Fruit fly (Drosophila melanogaster) whole organism, embryonic: Measurements from ENCODE around the gene Desat2.
A peak's percentile ranks its signal among the peaks of the same experiment; 100 is the strongest.

Experiments used
- Adf1 ChIP-seq: fragments of 200-800 bp; sonication (Bioruptor generic); IDR thresholded peaks from 2 replicates; pipeline ENCODE4 v1.3.6; 2022; ENCODE audit warnings: missing biosample characterization, missing genetic modification characterization
- Asciz ChIP-seq: fragments of 200-800 bp; sonication (Bioruptor generic); optimal IDR thresholded peaks from 2 replicates; lab custom pipeline; 2017; ENCODE audit warnings: missing biosample characterization, mild to moderate bottlenecking, missing genetic modification characterization, missing genetic modification reagents
- CG12071 ChIP-seq: fragments of 200-800 bp; sonication (Bioruptor generic); optimal IDR thresholded peaks from 3 replicates; lab custom pipeline; 2018; ENCODE audit warnings: missing biosample characterization, mild to moderate bottlenecking, missing genetic modification characterization
- CG12219 ChIP-seq: fragments of 200-800 bp; sonication (Bioruptor generic); optimal IDR thresholded peaks from 3 replicates; lab custom pipeline; 2018; ENCODE audit warnings: missing biosample characterization, mild to moderate bottlenecking, missing genetic modification characterization
- CG12659 ChIP-seq: fragments of 200-800 bp; sonication (Bioruptor generic); optimal IDR thresholded peaks from 3 replicates; lab custom pipeline; 2017; ENCODE audit warnings: mild to moderate bottlenecking, missing biosample characterization, missing genetic modification reagents, missing genetic modification characterization
- CG14965 ChIP-seq: fragments of 200-800 bp; sonication (Bioruptor generic); optimal IDR thresholded peaks from 2 replicates; lab custom pipeline; 2016; ENCODE audit warnings: missing biosample characterization, missing genetic modification characterization, borderline replicate concordance
- CG15514 ChIP-seq: fragments of 200-800 bp; sonication (Bioruptor generic); optimal IDR thresholded peaks from 3 replicates; lab custom pipeline; 2017; ENCODE audit warnings: missing biosample characterization, missing genetic modification characterization, mild to moderate bottlenecking, moderate library complexity, missing genetic modification reagents
- CG16813 ChIP-seq: fragments of 200-800 bp; sonication (Bioruptor generic); IDR thresholded peaks from 3 replicates; pipeline ENCODE4 v1.3.6; 2022; ENCODE audit warnings: missing biosample characterization, missing genetic modification characterization; ENCODE audit not compliant: partially characterized antibody
- CG17361 ChIP-seq: fragments of 200-800 bp; sonication (Bioruptor generic); IDR thresholded peaks from 3 replicates; pipeline ENCODE4 v1.3.6; 2022; ENCODE audit warnings: missing biosample characterization, missing genetic modification characterization
- CG17385 ChIP-seq: fragments of 200-800 bp; sonication (Bioruptor generic); optimal IDR thresholded peaks from 3 replicates; lab custom pipeline; 2018; ENCODE audit warnings: missing biosample characterization, mild to moderate bottlenecking, missing genetic modification characterization
- CG2120 ChIP-seq: fragments of 200-800 bp; sonication (Bioruptor generic); optimal IDR thresholded peaks from 3 replicates; lab custom pipeline; 2016; ENCODE audit warnings: missing biosample characterization, missing genetic modification characterization
- CG2199 ChIP-seq: fragments of 200-800 bp; sonication (Bioruptor generic); IDR thresholded peaks from 3 replicates; pipeline ENCODE4 v1.3.6; 2022; ENCODE audit warnings: missing biosample characterization, missing genetic modification characterization
- CG2889 ChIP-seq: fragments of 200-800 bp; sonication (Bioruptor generic); IDR thresholded peaks from 3 replicates; pipeline ENCODE4 v1.3.6; 2022; ENCODE audit warnings: missing biosample characterization, missing genetic modification characterization
- CG31365 ChIP-seq: fragments of 200-800 bp; sonication (Bioruptor generic); optimal IDR thresholded peaks from 2 replicates; lab custom pipeline; 2018; ENCODE audit warnings: missing biosample characterization, mild to moderate bottlenecking, missing genetic modification characterization
- CG43689 ChIP-seq: fragments of 200-800 bp; sonication (Bioruptor generic); IDR thresholded peaks from 2 replicates; pipeline ENCODE4 v1.3.6; 2022; ENCODE audit warnings: missing biosample characterization, missing genetic modification characterization
- CG6272 ChIP-seq: fragments of 200-800 bp; sonication (Bioruptor generic); IDR thresholded peaks from 2 replicates; pipeline ENCODE4 v1.3.6; 2022; ENCODE audit warnings: missing biosample characterization, missing genetic modification characterization
- CG7357 ChIP-seq: fragments of 200-800 bp; sonication (Bioruptor generic); IDR thresholded peaks from 3 replicates; pipeline ENCODE4 v1.3.6; 2022; ENCODE audit warnings: missing biosample characterization, missing genetic modification characterization
- D ChIP-seq, 2 experiments: fragments of 200-800 bp in 1 of 2; fragments of >200 bp in 1 of 2; sonication (Bioruptor generic) in 1 of 2; optimal IDR thresholded peaks; 2 replicates in 1 of 2; 3 replicates in 1 of 2; lab custom pipeline; 2017; ENCODE audit warnings: mild to moderate bottlenecking in 1 of 2, missing biosample characterization in 1 of 2, missing genetic modification characterization in 1 of 2, missing genetic modification reagents in 1 of 2
- Ets65A ChIP-seq: fragments of 200-800 bp; sonication (Bioruptor generic); peaks from one replicate; lab custom pipeline; 2016; ENCODE audit warnings: missing biosample characterization, missing genetic modification characterization
- Fer1 ChIP-seq: fragments of 200-800 bp; sonication (Bioruptor generic); optimal IDR thresholded peaks from 2 replicates; lab custom pipeline; 2017; ENCODE audit warnings: missing biosample characterization, mild to moderate bottlenecking, missing genetic modification characterization
- H2.0 ChIP-seq: fragments of 200-800 bp; sonication (Bioruptor generic); IDR thresholded peaks from 2 replicates; pipeline ENCODE4 v1.3.6; 2022; ENCODE audit warnings: missing biosample characterization, missing genetic modification characterization
- Hr51 ChIP-seq, 2 experiments: fragments of 200-800 bp; sonication (Bioruptor generic); optimal IDR thresholded peaks; 2 replicates in 1 of 2; 3 replicates in 1 of 2; lab custom pipeline; 2016 to 2018; ENCODE audit warnings: missing biosample characterization in 2 of 2, missing genetic modification characterization in 2 of 2, mild to moderate bottlenecking in 1 of 2, moderate library complexity in 1 of 2
- Opbp ChIP-seq: fragments of 200-800 bp; sonication (Bioruptor generic); IDR thresholded peaks from 3 replicates; pipeline ENCODE4 v1.3.6; 2022; ENCODE audit warnings: missing biosample characterization, missing genetic modification characterization; ENCODE audit not compliant: partially characterized antibody
- Spps ChIP-seq: fragments of 200-800 bp; sonication (Bioruptor generic); optimal IDR thresholded peaks from 2 replicates; lab custom pipeline; 2018; ENCODE audit warnings: missing biosample characterization, mild to moderate bottlenecking, missing genetic modification characterization
- abd-A ChIP-seq: fragments of 200-800 bp; sonication (Bioruptor generic); optimal IDR thresholded peaks from 3 replicates; lab custom pipeline; 2019; ENCODE audit warnings: missing biosample characterization, mild to moderate bottlenecking, missing genetic modification characterization, moderate library complexity
- ac ChIP-seq: fragments of 200-800 bp; sonication (Bioruptor generic); optimal IDR thresholded peaks from 3 replicates; lab custom pipeline; 2017; ENCODE audit warnings: missing biosample characterization, mild to moderate bottlenecking, missing genetic modification characterization
- amos ChIP-seq: fragments of 200-800 bp; sonication (Bioruptor generic); IDR thresholded peaks from 2 replicates; pipeline ENCODE4 v1.3.6; 2022; ENCODE audit warnings: missing biosample characterization, missing genetic modification characterization; ENCODE audit not compliant: partially characterized antibody
- aop ChIP-seq: fragments of 200-800 bp; sonication (Bioruptor generic); IDR thresholded peaks from 2 replicates; pipeline ENCODE4 v1.3.6; 2022; ENCODE audit warnings: missing biosample characterization, missing genetic modification characterization
- ap ChIP-seq: fragments of 200-800 bp; sonication (Bioruptor generic); IDR thresholded peaks from 2 replicates; pipeline ENCODE4 v1.3.6; 2022; ENCODE audit warnings: missing biosample characterization, missing genetic modification characterization
- croc ChIP-seq: fragments of 200-800 bp; sonication (Bioruptor generic); conservative IDR thresholded peaks from 3 replicates; pipeline ENCODE4 v1.3.6; 2022; ENCODE audit warnings: missing biosample characterization, missing genetic modification characterization
- cwo ChIP-seq: fragments of 200-800 bp; sonication (Bioruptor generic); optimal IDR thresholded peaks from 3 replicates; lab custom pipeline; 2017; ENCODE audit warnings: missing biosample characterization, missing genetic modification characterization, mild to moderate bottlenecking, moderate library complexity, missing genetic modification reagents
- fd64A ChIP-seq: fragments of 200-800 bp; sonication (Bioruptor generic); optimal IDR thresholded peaks from 3 replicates; lab custom pipeline; 2018; ENCODE audit warnings: missing biosample characterization, mild to moderate bottlenecking, missing genetic modification characterization
- gcm ChIP-seq: fragments of 200-800 bp; sonication (Bioruptor generic); optimal IDR thresholded peaks from 2 replicates; lab custom pipeline; 2019; ENCODE audit warnings: missing biosample characterization, mild to moderate bottlenecking, missing genetic modification characterization, moderate library complexity
- hkb ChIP-seq, 2 experiments: fragments of 200-800 bp in 1 of 2; fragments of >200 bp in 1 of 2; sonication (Bioruptor generic) in 1 of 2; IDR thresholded peaks in 1 of 2; optimal IDR thresholded peaks in 1 of 2; 2 replicates each; pipeline versions ENCODE4 v1.3.6 to Lab custom; 2017 to 2022; ENCODE audit warnings: missing biosample characterization in 1 of 2, missing genetic modification characterization in 1 of 2
- inv ChIP-seq: fragments of 200-800 bp; sonication (Bioruptor generic); IDR thresholded peaks from 2 replicates; pipeline ENCODE4 v1.3.6; 2022; ENCODE audit warnings: missing biosample characterization, missing genetic modification characterization; ENCODE audit not compliant: partially characterized antibody
- jigr1 ChIP-seq: fragments of 200-800 bp; sonication (Bioruptor generic); IDR thresholded peaks from 3 replicates; pipeline ENCODE4 v1.3.6; 2022; ENCODE audit warnings: missing biosample characterization, missing genetic modification characterization
- lilli ChIP-seq: fragments of 200-800 bp; sonication (Bioruptor generic); optimal IDR thresholded peaks from 3 replicates; lab custom pipeline; 2016; ENCODE audit warnings: missing biosample characterization, missing genetic modification characterization
- luna ChIP-seq: fragments of 200-800 bp; sonication (Bioruptor generic); optimal IDR thresholded peaks from 2 replicates; lab custom pipeline; 2016; ENCODE audit warnings: missing biosample characterization, missing genetic modification characterization
- mam ChIP-seq: fragments of 200-800 bp; sonication (Bioruptor generic); optimal IDR thresholded peaks from 3 replicates; lab custom pipeline; 2016; ENCODE audit warnings: missing biosample characterization, missing genetic modification characterization
- pros ChIP-seq: fragments of 200-800 bp; sonication (Bioruptor generic); optimal IDR thresholded peaks from 3 replicates; lab custom pipeline; 2019; ENCODE audit warnings: missing biosample characterization, mild to moderate bottlenecking, missing genetic modification characterization, moderate library complexity
- ranshi ChIP-seq: fragments of 200-800 bp; sonication (Bioruptor generic); IDR thresholded peaks from 2 replicates; pipeline ENCODE4 v1.3.6; 2022; ENCODE audit warnings: missing biosample characterization, missing genetic modification characterization
- rib ChIP-seq: fragments of 200-800 bp; sonication (Bioruptor generic); IDR thresholded peaks from 2 replicates; pipeline ENCODE4 v1.3.6; 2022; ENCODE audit warnings: missing biosample characterization, missing genetic modification characterization
- ro ChIP-seq: fragments of 200-800 bp; sonication (Bioruptor generic); IDR thresholded peaks from 2 replicates; pipeline ENCODE4 v1.3.6; 2022; ENCODE audit warnings: missing biosample characterization, missing genetic modification characterization
- run ChIP-seq: fragments of 200-800 bp; sonication (Bioruptor generic); optimal IDR thresholded peaks from 3 replicates; lab custom pipeline; 2018; ENCODE audit warnings: missing biosample characterization, mild to moderate bottlenecking, missing genetic modification characterization
- slbo ChIP-seq: fragments of 200-800 bp; sonication (Bioruptor generic); IDR thresholded peaks from 2 replicates; pipeline ENCODE4 v1.3.6; 2022; ENCODE audit warnings: missing biosample characterization, missing genetic modification characterization
- slp2 ChIP-seq: fragments of 200-800 bp; sonication (Bioruptor generic); optimal IDR thresholded peaks from 2 replicates; lab custom pipeline; 2016; ENCODE audit warnings: missing biosample characterization, missing genetic modification characterization
- sqz ChIP-seq: fragments of 200-800 bp; sonication (Bioruptor generic); optimal IDR thresholded peaks from 3 replicates; lab custom pipeline; 2018; ENCODE audit warnings: missing biosample characterization, mild to moderate bottlenecking, missing genetic modification characterization
- tin ChIP-seq: fragments of 200-800 bp; sonication (Bioruptor generic); optimal IDR thresholded peaks from 3 replicates; lab custom pipeline; 2016; ENCODE audit warnings: missing biosample characterization, missing genetic modification characterization
- yki ChIP-seq: fragments of >200 bp; optimal IDR thresholded peaks from 3 replicates; lab custom pipeline; 2018
- zfh1 ChIP-seq: fragments of 200-800 bp; sonication (Bioruptor generic); IDR thresholded peaks from 3 replicates; pipeline ENCODE4 v1.3.6; 2022; ENCODE audit warnings: missing biosample characterization, missing genetic modification characterization

The Desat2 gene

DNA sequence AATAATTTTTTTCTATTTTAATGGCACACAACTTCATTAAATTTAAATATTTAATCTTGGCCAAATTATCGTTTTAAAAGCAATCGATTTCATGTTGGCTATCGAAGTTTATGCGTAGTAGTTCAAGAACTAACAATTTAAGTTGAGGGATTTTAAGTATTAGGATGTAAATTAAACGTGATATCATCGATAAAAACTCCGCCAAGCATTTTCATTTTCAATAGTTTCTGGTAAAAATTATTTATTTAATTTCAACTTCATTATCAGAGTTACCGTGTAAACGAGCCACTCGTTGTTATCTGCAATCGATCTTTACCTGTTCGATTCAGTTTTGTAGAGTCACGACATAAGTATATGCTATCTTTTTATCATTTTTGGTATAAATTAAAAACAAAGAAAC, 33.1 kb upstream of the Desat2 start (continued):
- TF ChIP-seq luna, result peak; percentile 75
- TF ChIP-seq Adf1 (GFP tag; lab: Robert Waterston, UW), result peak; percentile 77
- peak; percentile 97 for TF ChIP-seq CG12659
- peak; percentile 95 for TF ChIP-seq fd64A (GFP tag; lab: Kevin White, UChicago)
- TF ChIP-seq Fer1 (GFP tag; lab: Kevin White, UChicago), result peak; percentile 98
- peak; percentile 63 for TF ChIP-seq ro (GFP tag; lab: Robert Waterston, UW)
- peak; percentile 100 for TF ChIP-seq tin (GFP tag; lab: Kevin White, UChicago)
- peak; percentile 90 for TF ChIP-seq aop (GFP tag; lab: Robert Waterston, UW)
- peak; percentile 90 for TF ChIP-seq CG31365 (tag; lab: Kevin White, UChicago)
- no peak for TF ChIP-seq inv
- TF ChIP-seq CG12219 (GFP tag; lab: Kevin White, UChicago), result peak; percentile 98
- peak; percentile 97 for TF ChIP-seq ap (GFP tag; lab: Robert Waterston, UW)
- peak; percentile 73 for TF ChIP-seq CG6272 (GFP tag; lab: Robert Waterston, UW)
- TF ChIP-seq CG14965 (GFP tag; lab: Kevin White, UChicago), result peak; percentile 89
- TF ChIP-seq cwo, result peak; percentile 94
- peak; percentile 88 for TF ChIP-seq CG43689
- peak; percentile 98 for TF ChIP-seq Spps (tag; lab: Kevin White, UChicago)
- peak; percentile 99 for TF ChIP-seq sqz (GFP tag; lab: Kevin White, UChicago)
- TF ChIP-seq CG2199, result peak; percentile 94
- TF ChIP-seq hkb (optimal IDR thresholded peaks at IDR 0.05; lab: Kevin White, UChicago), result no peak
- peak; percentile 99 for TF ChIP-seq hkb (GFP tag; IDR thresholded peaks at IDR 0.05; lab: Robert Waterston, UW)
- TF ChIP-seq CG17385 (GFP tag; lab: Kevin White, UChicago), result peak; percentile 96
- TF ChIP-seq croc (GFP tag; lab: Robert Waterston, UW), result peak; percentile 91
- TF ChIP-seq Asciz (GFP tag; lab: Kevin White, UChicago), result peak; percentile 98
- TF ChIP-seq abd-A, result no peak
- TF ChIP-seq ranshi (GFP tag; lab: Robert Waterston, UW), result peak; percentile 96
- TF ChIP-seq rib (GFP tag; lab: Robert Waterston, UW), result peak; percentile 86
- TF ChIP-seq mam (GFP tag; lab: Kevin White, UChicago), result peak; percentile 92
- peak; percentile 98 for TF ChIP-seq Ets65A (GFP tag; lab: Kevin White, UChicago)
- TF ChIP-seq jigr1 (GFP tag; lab: Robert Waterston, UW), result peak; percentile 76; the same call in 2 of the 3 replicates
- peak; percentile 87 for TF ChIP-seq pros (GFP tag; lab: Kevin White, UChicago)
- peak; percentile 95 for TF ChIP-seq run (tag; lab: Kevin White, UChicago)
- TF ChIP-seq Hr51 (GFP tag; optimal IDR thresholded peaks at IDR 0.05; lab: Kevin White, UChicago), result peak; percentile 92 to 99
- TF ChIP-seq D (optimal IDR thresholded peaks at IDR 0.05; lab: Kevin White, UChicago), result no peak
- peak; percentile 96 for TF ChIP-seq D (GFP tag; optimal IDR thresholded peaks at IDR 0.05; lab: Kevin White, UChicago)
- peak; percentile 92 for TF ChIP-seq slbo (GFP tag; lab: Robert Waterston, UW)
- peak; percentile 98 for TF ChIP-seq CG17361 (GFP tag; lab: Robert Waterston, UW)
- peak; percentile 96 for TF ChIP-seq lilli (GFP tag; lab: Kevin White, UChicago)
- no peak for TF ChIP-seq amos (GFP tag; lab: Robert Waterston, UW)
- TF ChIP-seq CG16813 (GFP tag; lab: Robert Waterston, UW), result 0 out of 3 replicates have a peak, but pooled peaks have one; percentile 32
- peak; percentile 98 for TF ChIP-seq gcm (GFP tag; lab: Kevin White, UChicago)
- TF ChIP-seq zfh1 (GFP tag; lab: Robert Waterston, UW), result peak; percentile 99
- TF ChIP-seq ac (GFP tag; lab: Kevin White, UChicago), result peak; percentile 95
- peak; percentile 93 for TF ChIP-seq slp2 (GFP tag; lab: Kevin White, UChicago)
- TF ChIP-seq yki, result no peak
- peak; percentile 100 for TF ChIP-seq CG12071
- peak; percentile 86 for TF ChIP-seq CG2889 (GFP tag; lab: Robert Waterston, UW)
- peak; percentile 69 for TF ChIP-seq CG7357 (GFP tag; lab: Robert Waterston, UW)
- TF ChIP-seq Opbp (GFP tag; lab: Robert Waterston, UW), result no peak
- TF ChIP-seq H2.0 (GFP tag; lab: Robert Waterston, UW), result peak; percentile 96
- TF ChIP-seq CG15514 (GFP tag; lab: Kevin White, UChicago), result peak; percentile 95
- TF ChIP-seq CG2120 (GFP tag; lab: Kevin White, UChicago), result peak; percentile 95
